Worm (Caenorhabditis elegans) whole organism, L3 larva: ENCODE results near the gene Y82E9BL.1.

Experiments used
- R02D3.7 ChIP-seq: fragments of 150-350 bp; optimal IDR thresholded peaks from 2 replicates; lab custom pipeline; 2014; ENCODE audit warnings: missing biosample characterization, missing genetic modification characterization
- aly-2 ChIP-seq: fragments of 150-350 bp; optimal IDR thresholded peaks from 2 replicates; lab custom pipeline; 2014; ENCODE audit warnings: missing biosample characterization, missing genetic modification characterization
- ama-1 ChIP-seq: fragments of 150-350 bp; optimal IDR thresholded peaks from 2 replicates; lab custom pipeline; 2018
- ceh-16 ChIP-seq: sonication (generic microtip); optimal IDR thresholded peaks from 2 replicates; lab custom pipeline; 2017; ENCODE audit warnings: missing biosample characterization, missing genetic modification characterization
- ceh-28 ChIP-seq: fragments of 150-350 bp; optimal IDR thresholded peaks from 2 replicates; lab custom pipeline; 2014; ENCODE audit warnings: missing biosample characterization, missing genetic modification reagents, missing genetic modification characterization
- ceh-82 ChIP-seq: fragments of 150-350 bp; optimal IDR thresholded peaks from 2 replicates; lab custom pipeline; 2014; ENCODE audit warnings: missing biosample characterization, missing genetic modification characterization
- ceh-9 ChIP-seq: sonication (generic microtip); optimal IDR thresholded peaks from 2 replicates; lab custom pipeline; 2018; ENCODE audit warnings: missing biosample characterization, missing genetic modification characterization
- egl-27 ChIP-seq: sonication (generic microtip); optimal IDR thresholded peaks from 4 replicates; lab custom pipeline; 2017; ENCODE audit warnings: missing biosample characterization, missing genetic modification reagents, missing genetic modification characterization
- egl-5 ChIP-seq: fragments of 150-350 bp; optimal IDR thresholded peaks from 2 replicates; lab custom pipeline; 2017; ENCODE audit warnings: missing biosample characterization, missing genetic modification reagents, missing genetic modification characterization, inconsistent platforms
- elt-1 ChIP-seq: fragments of 150-350 bp; optimal IDR thresholded peaks from 2 replicates; lab custom pipeline; 2014; ENCODE audit warnings: missing biosample characterization, missing genetic modification characterization
- elt-2 ChIP-seq: sonication (generic microtip); optimal IDR thresholded peaks from 2 replicates; lab custom pipeline; 2016; ENCODE audit warnings: missing genetic modification reagents, mild to moderate bottlenecking, missing genetic modification characterization, missing compliant biosample characterization
- fkh-2 ChIP-seq: fragments of 150-350 bp; optimal IDR thresholded peaks from 2 replicates; lab custom pipeline; 2014; ENCODE audit warnings: missing biosample characterization, missing genetic modification reagents, missing genetic modification characterization
- fos-1 ChIP-seq: fragments of 150-350 bp; optimal IDR thresholded peaks from 2 replicates; lab custom pipeline; 2014; ENCODE audit warnings: missing biosample characterization, missing genetic modification characterization
- hmg-11 ChIP-seq: sonication (generic microtip); optimal IDR thresholded peaks from 2 replicates; lab custom pipeline; 2016; ENCODE audit warnings: missing genetic modification characterization, missing compliant biosample characterization
- jun-1 ChIP-seq: fragments of 150-350 bp; optimal IDR thresholded peaks from 2 replicates; lab custom pipeline; 2014; ENCODE audit warnings: missing biosample characterization, missing genetic modification reagents, missing genetic modification characterization
- lin-39 ChIP-seq: fragments of 150-350 bp; optimal IDR thresholded peaks from 2 replicates; lab custom pipeline; 2018; ENCODE audit warnings: missing biosample characterization, missing genetic modification reagents, missing genetic modification characterization
- lsy-12 ChIP-seq: sonication (generic microtip); optimal IDR thresholded peaks from 2 replicates; lab custom pipeline; 2016; ENCODE audit warnings: mild to moderate bottlenecking, missing genetic modification characterization, missing compliant biosample characterization
- mdl-1 ChIP-seq: fragments of 150-350 bp; optimal IDR thresholded peaks from 2 replicates; lab custom pipeline; 2014; ENCODE audit warnings: missing biosample characterization, missing genetic modification characterization
- nfya-1 ChIP-seq: sonication (generic microtip); optimal IDR thresholded peaks from 2 replicates; lab custom pipeline; 2017; ENCODE audit warnings: missing genetic modification characterization, mild to moderate bottlenecking, missing compliant biosample characterization, antibody characterized with exemption, moderate library complexity; ENCODE audit not compliant: insufficient read depth
- nhr-11 ChIP-seq: fragments of 150-350 bp; optimal IDR thresholded peaks from 2 replicates; lab custom pipeline; 2014; ENCODE audit warnings: missing biosample characterization, missing genetic modification characterization
- nhr-12 ChIP-seq: fragments of 150-350 bp; optimal IDR thresholded peaks from 2 replicates; lab custom pipeline; 2014; ENCODE audit warnings: missing biosample characterization, missing genetic modification characterization
- nhr-23 ChIP-seq: fragments of 150-350 bp; optimal IDR thresholded peaks from 2 replicates; lab custom pipeline; 2014; ENCODE audit warnings: missing biosample characterization, missing genetic modification reagents, missing genetic modification characterization
- nhr-237 ChIP-seq: fragments of 150-350 bp; optimal IDR thresholded peaks from 2 replicates; lab custom pipeline; 2014; ENCODE audit warnings: missing biosample characterization, missing genetic modification characterization
- nhr-25 ChIP-seq: sonication (generic microtip); optimal IDR thresholded peaks from 2 replicates; lab custom pipeline; 2017; ENCODE audit warnings: missing biosample characterization, missing genetic modification characterization
- nhr-28 ChIP-seq: fragments of 150-350 bp; optimal IDR thresholded peaks from 2 replicates; lab custom pipeline; 2014; ENCODE audit warnings: missing biosample characterization, missing genetic modification characterization
- nhr-43 ChIP-seq: sonication (generic microtip); optimal IDR thresholded peaks from 2 replicates; lab custom pipeline; 2016; ENCODE audit warnings: mild to moderate bottlenecking, missing genetic modification characterization, missing compliant biosample characterization; ENCODE audit not compliant: poor library complexity, severe bottlenecking
- nhr-67 ChIP-seq: fragments of 150-350 bp; optimal IDR thresholded peaks from 2 replicates; lab custom pipeline; 2014; ENCODE audit warnings: missing biosample characterization, missing genetic modification characterization
- nhr-76 ChIP-seq: fragments of 150-350 bp; sonication (generic microtip); optimal IDR thresholded peaks from 5 replicates; lab custom pipeline; 2014; ENCODE audit warnings: missing biosample characterization, missing genetic modification characterization
- nhr-77 ChIP-seq: fragments of 150-350 bp; optimal IDR thresholded peaks from 2 replicates; lab custom pipeline; 2014; ENCODE audit warnings: missing biosample characterization, missing genetic modification characterization
- pha-4 ChIP-seq: fragments of 150-350 bp; optimal IDR thresholded peaks from 2 replicates; lab custom pipeline; 2014; ENCODE audit warnings: missing biosample characterization, missing genetic modification reagents, missing genetic modification characterization
- pqm-1 ChIP-seq: fragments of 150-350 bp; optimal IDR thresholded peaks from 2 replicates; lab custom pipeline; 2017; ENCODE audit warnings: missing biosample characterization, missing genetic modification characterization, inconsistent platforms
- skn-1 ChIP-seq: fragments of 150-350 bp; optimal IDR thresholded peaks from 2 replicates; lab custom pipeline; 2014; ENCODE audit warnings: missing biosample characterization, missing genetic modification characterization
- snpc-4 ChIP-seq: fragments of 150-350 bp; optimal IDR thresholded peaks from 2 replicates; lab custom pipeline; 2014; ENCODE audit warnings: missing biosample characterization, missing genetic modification characterization
- zag-1 ChIP-seq: fragments of 150-350 bp; optimal IDR thresholded peaks from 2 replicates; lab custom pipeline; 2014; ENCODE audit warnings: missing biosample characterization, missing genetic modification characterization
- ztf-11 ChIP-seq: fragments of 150-350 bp; optimal IDR thresholded peaks from 2 replicates; lab custom pipeline; 2014; ENCODE audit warnings: missing biosample characterization, missing genetic modification characterization
- ztf-4 ChIP-seq: fragments of 150-350 bp; optimal IDR thresholded peaks from 2 replicates; lab custom pipeline; 2014; ENCODE audit warnings: missing biosample characterization, missing genetic modification characterization

Y82E9BL.1 gene

DNA sequence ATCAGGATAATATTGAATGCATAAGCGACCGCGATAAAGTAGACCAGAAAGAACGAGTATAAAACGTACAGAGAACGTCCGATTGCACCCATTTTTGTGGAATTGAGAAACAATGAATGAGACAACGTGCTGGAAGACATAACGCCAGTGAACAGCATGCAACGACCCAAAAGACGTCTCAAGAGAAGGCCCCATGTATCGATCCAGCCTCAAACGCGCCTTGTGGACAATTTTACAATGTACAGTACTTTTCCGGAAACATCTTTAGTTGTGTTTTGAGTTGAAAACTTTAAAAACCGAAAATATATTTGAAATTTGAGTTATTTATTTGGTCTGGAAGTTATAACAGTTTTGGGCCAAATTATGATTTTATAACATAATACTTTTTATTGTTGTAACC, 4.5 kb downstream of the Y82E9BL.1 start, which contains the start of gene Y82E9BL.3:
TSS of gene Y82E9BL.3 (minus strand) at position 101 of the 400 bp plus-strand sequence.
- no peak for TF ChIP-seq fos-1
- no peak for TF ChIP-seq egl-5 (tag; lab: Kevin White, UChicago)
- TF ChIP-seq fkh-2 (tag; lab: Kevin White, UChicago), result no peak
- no peak for TF ChIP-seq lsy-12
- no peak for TF ChIP-seq nhr-237 (tag; lab: Kevin White, UChicago)
- no peak for TF ChIP-seq nhr-25 (tag; lab: Kevin White, UChicago)
- TF ChIP-seq ceh-28 (tag; lab: Kevin White, UChicago), result no peak
- TF ChIP-seq nhr-76 (tag; lab: Kevin White, UChicago), result no peak
- no peak for TF ChIP-seq nhr-28 (tag; lab: Kevin White, UChicago)
- no peak for TF ChIP-seq nfya-1 (tag; lab: Kevin White, UChicago)
- TF ChIP-seq zag-1 (tag; lab: Kevin White, UChicago), result no peak
- TF ChIP-seq nhr-67 (tag; lab: Kevin White, UChicago), result no peak
- TF ChIP-seq snpc-4 (tag; lab: Kevin White, UChicago), result no peak

- TF ChIP-seq elt-2 (tag; lab: Kevin White, UChicago) (peak; percentile 38), mdl-1 (no peak)
- TF ChIP-seq, all 47 proteins: peak for 1
Measured at ce11 chrIII:1349313-1349712, 5.9 kb downstream of the Y82E9BL.1 start, which contains the start of gene fbxa-25. Gene fbxa-25, minus strand, starts transcription at chrIII:1349450.

DNA sequence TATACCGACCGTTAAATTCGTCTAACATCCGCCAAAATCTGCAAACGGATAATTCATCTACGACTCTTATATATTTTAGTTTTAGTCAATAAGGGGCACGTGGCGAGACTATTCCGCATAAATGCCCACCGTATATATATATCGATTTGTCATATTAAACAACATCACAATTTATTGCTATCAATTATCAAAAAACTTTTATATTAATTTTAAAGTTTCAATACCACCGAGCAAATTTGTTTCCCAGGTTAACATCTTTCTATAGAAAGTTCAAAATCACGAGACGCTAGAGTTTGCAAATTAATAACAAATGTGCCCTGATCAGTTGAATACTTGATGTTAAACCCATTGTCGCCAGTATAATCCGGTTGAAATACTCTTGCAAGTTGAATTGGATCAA, 7.7 kb downstream of the Y82E9BL.1 start, which contains the start of gene Y82E9BL.5:
TSS of gene Y82E9BL.5 (minus strand) at position 101 of the 400 bp plus-strand sequence.
- TF ChIP-seq ceh-82 (tag; lab: Kevin White, UChicago) (no peak), nhr-11 (tag; lab: Kevin White, UChicago) (no peak), ama-1 (lab: Kevin White, UChicago) (no peak), jun-1 (tag; lab: Kevin White, UChicago) (no peak), R02D3.7 (no peak), pqm-1 (no peak), nhr-12 (tag; lab: Kevin White, UChicago) (no peak), nhr-43 (tag; lab: Kevin White, UChicago) (no peak)

ce11 chrIII:1347003-1347402, 8.2 kb downstream of the Y82E9BL.1 start:
- TF ChIP-seq pha-4 (tag; lab: Kevin White, UChicago) (no peak), nhr-23 (tag; lab: Kevin White, UChicago) (no peak)

DNA sequence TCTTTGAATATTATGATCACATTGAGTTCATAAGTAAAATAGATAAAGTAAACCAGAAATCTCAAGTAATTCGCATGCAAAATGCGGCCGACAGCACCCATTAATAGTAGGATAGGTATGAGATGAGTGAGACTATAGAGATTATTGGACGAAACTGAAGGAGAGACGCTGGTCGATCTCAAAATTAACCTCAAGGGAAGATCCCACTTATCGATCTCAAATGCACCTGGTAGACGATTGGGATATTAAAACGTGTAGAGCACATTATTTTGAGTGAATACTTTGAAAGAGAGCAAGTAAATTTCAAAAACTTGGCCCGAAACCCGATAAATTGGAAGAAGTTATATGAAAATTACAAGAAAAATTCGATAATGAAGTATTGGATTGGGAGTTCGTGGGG, 9.5 kb downstream of the Y82E9BL.1 start, which contains the start of gene Y82E9BL.6:
TSS of gene Y82E9BL.6 (minus strand) at position 101 of the 400 bp plus-strand sequence.
- TF ChIP-seq fos-1, result no peak
- no peak for TF ChIP-seq egl-27 (tag; lab: Kevin White, UChicago)
- TF ChIP-seq ztf-4 (tag; lab: Kevin White, UChicago), result no peak
- no peak for TF ChIP-seq skn-1 (tag; lab: Kevin White, UChicago)
- TF ChIP-seq ceh-82 (tag; lab: Kevin White, UChicago), result no peak
- TF ChIP-seq aly-2 (tag; lab: Kevin White, UChicago), result no peak
- no peak for TF ChIP-seq snpc-4 (tag; lab: Kevin White, UChicago)
- TF ChIP-seq hmg-11 (tag; lab: Kevin White, UChicago), result no peak
- TF ChIP-seq jun-1 (tag; lab: Kevin White, UChicago), result no peak
- TF ChIP-seq lin-39 (tag; lab: Kevin White, UChicago), result no peak
- no peak for TF ChIP-seq elt-1 (tag; lab: Kevin White, UChicago)
- TF ChIP-seq pha-4 (tag; lab: Kevin White, UChicago), result no peak
- no peak for TF ChIP-seq ceh-16 (tag; lab: Kevin White, UChicago)
- no peak for TF ChIP-seq ceh-9
- TF ChIP-seq zag-1 (tag; lab: Kevin White, UChicago), result no peak
- TF ChIP-seq nhr-77 (tag; lab: Kevin White, UChicago), result no peak
- no peak for TF ChIP-seq mdl-1
- TF ChIP-seq nhr-237 (tag; lab: Kevin White, UChicago), result no peak
- TF ChIP-seq ztf-11 (tag; lab: Kevin White, UChicago), result no peak
